Worm (Caenorhabditis elegans): Measurements from ENCODE around the gene swan-1.

The swan-1 gene

ce11 chrV:13807232-13807631 lies at the start of gene swan-1:
TSS of gene swan-1 (minus strand) at chrV:13807237.
- TF ChIP-seq C34F6.9 (tag; optimal IDR thresholded peaks at IDR 0.05) (peak; percentile 3), lsy-2 (tag; optimal IDR thresholded peaks at IDR 0.05) (peak in 1 of 2 experiments; percentile 35), lin-11 (tag; optimal IDR thresholded peaks at IDR 0.05) (no peak), F13H6.1 (tag; optimal IDR thresholded peaks at IDR 0.05) (peak; percentile 27), sem-4 (tag; optimal IDR thresholded peaks at IDR 0.05) (peak; percentile 16), blmp-1 (tag; optimal IDR thresholded peaks at IDR 0.05; ENCODE audit: insufficient read depth) (peak; percentile 47), nhr-129 (tag; optimal IDR thresholded peaks at IDR 0.05) (peak; percentile 12), lin-39 (tag; optimal IDR thresholded peaks at IDR 0.05) (no peak), mdl-1 (tag; optimal IDR thresholded peaks at IDR 0.05) (no peak), sma-9 (GFP tag; optimal IDR thresholded peaks at IDR 0.05) (peak; percentile 16), sma-9 (tag; optimal IDR thresholded peaks at IDR 0.05) (no peak)

- no peak for TF ChIP-seq ceh-16 (tag; optimal IDR thresholded peaks at IDR 0.05)
- no peak for TF ChIP-seq ZK546.5 (tag; optimal IDR thresholded peaks at IDR 0.05)
- no peak for TF ChIP-seq ama-1 (optimal IDR thresholded peaks at IDR 0.05)
- no peak for TF ChIP-seq lin-11 (tag; optimal IDR thresholded peaks at IDR 0.05)
- TF ChIP-seq snpc-4 (tag; optimal IDR thresholded peaks at IDR 0.05): no peak
- no peak for TF ChIP-seq lin-39 (tag; optimal IDR thresholded peaks at IDR 0.05)
- TF ChIP-seq nhr-23 (tag; optimal IDR thresholded peaks at IDR 0.05): no peak
- no peak for TF ChIP-seq sma-3 (GFP tag; optimal IDR thresholded peaks at IDR 0.05)
- TF ChIP-seq peb-1 (tag; optimal IDR thresholded peaks at IDR 0.05): no peak
- TF ChIP-seq ztf-1 (GFP tag; conservative IDR thresholded peaks at IDR 0.05): no peak
- TF ChIP-seq dmd-4 (tag; optimal IDR thresholded peaks at IDR 0.05): no peak
- TF ChIP-seq aly-2 (tag; optimal IDR thresholded peaks at IDR 0.05): no peak
Measured at ce11 chrV:13856376-13856775, 49.3 kb upstream of the swan-1 start, which contains the start of gene srx-134. TSS of gene srx-134 (minus strand) at chrV:13856476.

- no peak for TF ChIP-seq ceh-16 (tag; optimal IDR thresholded peaks at IDR 0.05)
- TF ChIP-seq ama-1 (optimal IDR thresholded peaks at IDR 0.05): no peak
- peak; percentile 10 for TF ChIP-seq F13H6.1 (tag; optimal IDR thresholded peaks at IDR 0.05)
- no peak for TF ChIP-seq nhr-23 (tag; optimal IDR thresholded peaks at IDR 0.05)
- TF ChIP-seq nhr-237 (tag; optimal IDR thresholded peaks at IDR 0.05): no peak
- no peak for TF ChIP-seq peb-1 (tag; optimal IDR thresholded peaks at IDR 0.05)
Measured at ce11 chrV:13854306-13854705, 47.3 kb upstream of the swan-1 start, which contains the start of gene ttr-21. TSS of gene ttr-21 (minus strand) at chrV:13854405.

ce11 chrV:13850170-13850569 lies 43.1 kb upstream of the swan-1 start, which contains the start of gene hpx-2:
TSS of gene hpx-2 (plus strand) at chrV:13850470.
- TF ChIP-seq aly-2 (tag; optimal IDR thresholded peaks at IDR 0.05) (no peak), nhr-237 (tag; optimal IDR thresholded peaks at IDR 0.05) (no peak), ZK546.5 (tag; optimal IDR thresholded peaks at IDR 0.05) (no peak)

- TF ChIP-seq peb-1 (tag; optimal IDR thresholded peaks at IDR 0.05): no peak
- no peak for TF ChIP-seq nhr-77 (tag; optimal IDR thresholded peaks at IDR 0.05)
- TF ChIP-seq mdl-1 (tag; optimal IDR thresholded peaks at IDR 0.05): no peak
- no peak for TF ChIP-seq fos-1 (tag; optimal IDR thresholded peaks at IDR 0.05)
- no peak for TF ChIP-seq ceh-82 (tag; optimal IDR thresholded peaks at IDR 0.05)
- TF ChIP-seq sma-9 (GFP tag; optimal IDR thresholded peaks at IDR 0.05): no peak
- no peak for TF ChIP-seq sma-9 (tag; optimal IDR thresholded peaks at IDR 0.05)
- no peak for TF ChIP-seq ama-1 (optimal IDR thresholded peaks at IDR 0.05)
- TF ChIP-seq nhr-21 (tag; optimal IDR thresholded peaks at IDR 0.05): no peak
- no peak for TF ChIP-seq crh-2 (tag; optimal IDR thresholded peaks at IDR 0.05)
- TF ChIP-seq nhr-129 (tag; optimal IDR thresholded peaks at IDR 0.05): no peak
- no peak for TF ChIP-seq lin-13 (GFP tag; optimal IDR thresholded peaks at IDR 0.05)
- TF ChIP-seq egl-27 (tag; optimal IDR thresholded peaks at IDR 0.05): no peak
Measured at ce11 chrV:13848379-13848778, 41.3 kb upstream of the swan-1 start, which contains the start of gene srx-133. TSS of gene srx-133 (plus strand) at chrV:13848679.

- TF ChIP-seq mab-5 (tag; optimal IDR thresholded peaks at IDR 0.05) (no peak), C34F6.9 (tag; optimal IDR thresholded peaks at IDR 0.05) (no peak), nhr-6 (tag; optimal IDR thresholded peaks at IDR 0.05) (no peak), lin-39 (tag; optimal IDR thresholded peaks at IDR 0.05) (no peak), unc-62 (GFP tag; optimal IDR thresholded peaks at IDR 0.05) (no peak), ztf-11 (tag; optimal IDR thresholded peaks at IDR 0.05) (no peak), blmp-1 (tag; optimal IDR thresholded peaks at IDR 0.05; ENCODE audit: insufficient read depth) (no peak), snpc-4 (tag; optimal IDR thresholded peaks at IDR 0.05) (no peak), unc-55 (GFP tag; optimal IDR thresholded peaks at IDR 0.05) (no peak), nhr-77 (tag; optimal IDR thresholded peaks at IDR 0.05) (no peak), lin-13 (GFP tag; optimal IDR thresholded peaks at IDR 0.05) (no peak), nhr-23 (tag; optimal IDR thresholded peaks at IDR 0.05) (no peak)
Measured at ce11 chrV:13845136-13845535, 38.1 kb upstream of the swan-1 start, which contains the start of gene srx-131. TSS of gene srx-131 (plus strand) at chrV:13845436.
